Worm (Caenorhabditis elegans) whole organism, late embryonic: Measurements from ENCODE around the gene spsb-2.

Source experiments
- C38D4.7 ChIP-seq: fragments of 200-800 bp; sonication (Bioruptor generic); optimal IDR thresholded peaks from 2 replicates; lab custom pipeline; 2018; ENCODE audit warnings: mild to moderate bottlenecking, missing genetic modification characterization, moderate library complexity, missing compliant biosample characterization
- K09A11.1 ChIP-seq: sonication (generic microtip); optimal IDR thresholded peaks from 2 replicates; lab custom pipeline; 2017; ENCODE audit warnings: antibody characterized with exemption, mild to moderate bottlenecking, missing genetic modification characterization, missing compliant biosample characterization; ENCODE audit not compliant: insufficient read depth
- T23F11.4 ChIP-seq: fragments of 200-800 bp; sonication (Bioruptor generic); optimal IDR thresholded peaks from 2 replicates; lab custom pipeline; 2018; ENCODE audit warnings: mild to moderate bottlenecking, missing genetic modification characterization, missing compliant biosample characterization
- ceh-14 ChIP-seq: sonication (generic microtip); optimal IDR thresholded peaks from 2 replicates; lab custom pipeline; 2016; ENCODE audit warnings: missing genotype, missing genetic modification characterization, missing compliant biosample characterization
- ceh-18 ChIP-seq: sonication (generic microtip); optimal IDR thresholded peaks from 2 replicates; lab custom pipeline; 2016; ENCODE audit warnings: missing genetic modification characterization, missing compliant biosample characterization
- ceh-22 ChIP-seq: sonication (generic microtip); optimal IDR thresholded peaks from 2 replicates; lab custom pipeline; 2017; ENCODE audit warnings: missing biosample characterization, missing genetic modification characterization
- ceh-24 ChIP-seq: sonication (generic microtip); optimal IDR thresholded peaks from 2 replicates; lab custom pipeline; 2016; ENCODE audit warnings: mild to moderate bottlenecking, missing genetic modification characterization, missing compliant biosample characterization
- ceh-30 ChIP-seq: fragments of 150-350 bp; optimal IDR thresholded peaks from 2 replicates; lab custom pipeline; 2014; ENCODE audit warnings: missing biosample characterization, missing genetic modification characterization
- ceh-34 ChIP-seq: sonication (generic microtip); optimal IDR thresholded peaks from 2 replicates; lab custom pipeline; 2016; ENCODE audit warnings: mild to moderate bottlenecking, missing genetic modification characterization, missing compliant biosample characterization
- ceh-45 ChIP-seq: fragments of 200-800 bp; sonication (Bioruptor generic); IDR thresholded peaks from 2 replicates; pipeline ENCODE4 v1.3.6; 2022; ENCODE audit warnings: missing genetic modification reagents, missing genetic modification characterization, missing compliant biosample characterization
- ceh-48 ChIP-seq: sonication (generic microtip); optimal IDR thresholded peaks from 2 replicates; lab custom pipeline; 2016; ENCODE audit warnings: missing genetic modification characterization, inconsistent platforms, missing compliant biosample characterization
- ceh-9 ChIP-seq: sonication (generic microtip); optimal IDR thresholded peaks from 2 replicates; lab custom pipeline; 2016; ENCODE audit warnings: mild to moderate bottlenecking, missing genetic modification characterization, inconsistent platforms, missing compliant biosample characterization
- elt-2 ChIP-seq: sonication (generic microtip); optimal IDR thresholded peaks from 2 replicates; lab custom pipeline; 2016; ENCODE audit warnings: missing genetic modification reagents, missing genetic modification characterization, missing compliant biosample characterization
- ets-4 ChIP-seq: sonication (generic microtip); optimal IDR thresholded peaks from 2 replicates; lab custom pipeline; 2016; ENCODE audit warnings: missing genetic modification characterization, missing compliant biosample characterization
- eyg-1 ChIP-seq: sonication (generic microtip); optimal IDR thresholded peaks from 2 replicates; lab custom pipeline; 2016; ENCODE audit warnings: missing genotype, missing genetic modification characterization, missing compliant biosample characterization
- fkh-10 ChIP-seq: fragments of 150-350 bp; optimal IDR thresholded peaks from 2 replicates; lab custom pipeline; 2014; ENCODE audit warnings: missing biosample characterization, missing genetic modification reagents, missing genetic modification characterization
- fkh-6 ChIP-seq: sonication (generic microtip); optimal IDR thresholded peaks from 2 replicates; lab custom pipeline; 2016; ENCODE audit warnings: missing genetic modification characterization, missing compliant biosample characterization
- gmeb-2 ChIP-seq: sonication (generic microtip); optimal IDR thresholded peaks from 2 replicates; lab custom pipeline; 2016; ENCODE audit warnings: missing genetic modification characterization, inconsistent platforms, missing compliant biosample characterization
- hlh-15 ChIP-seq: sonication (generic microtip); optimal IDR thresholded peaks from 2 replicates; lab custom pipeline; 2016; ENCODE audit warnings: missing genetic modification characterization, missing compliant biosample characterization
- hlh-6 ChIP-seq: sonication (generic microtip); optimal IDR thresholded peaks from 2 replicates; lab custom pipeline; 2016; ENCODE audit warnings: missing genotype, missing genetic modification characterization, missing compliant biosample characterization
- lim-6 ChIP-seq: sonication (generic microtip); optimal IDR thresholded peaks from 2 replicates; lab custom pipeline; 2016; ENCODE audit warnings: missing genetic modification characterization, missing compliant biosample characterization
- lin-11 ChIP-seq: fragments of 200-800 bp; sonication (Bioruptor generic); optimal IDR thresholded peaks from 2 replicates; lab custom pipeline; 2018; ENCODE audit warnings: mild to moderate bottlenecking, missing genetic modification characterization, missing compliant biosample characterization
- madf-2 ChIP-seq: sonication (generic microtip); optimal IDR thresholded peaks from 2 replicates; lab custom pipeline; 2017; ENCODE audit warnings: missing genetic modification characterization, missing compliant biosample characterization
- mec-3 ChIP-seq: sonication (generic microtip); optimal IDR thresholded peaks from 2 replicates; lab custom pipeline; 2016; ENCODE audit warnings: borderline replicate concordance, missing genetic modification characterization, missing compliant biosample characterization
- nfya-1 ChIP-seq: sonication (generic microtip); optimal IDR thresholded peaks from 2 replicates; lab custom pipeline; 2017; ENCODE audit warnings: missing genetic modification characterization, mild to moderate bottlenecking, missing compliant biosample characterization, antibody characterized with exemption, moderate library complexity
- nhr-11 ChIP-seq: fragments of 150-350 bp; optimal IDR thresholded peaks from 2 replicates; lab custom pipeline; 2014; ENCODE audit warnings: missing biosample characterization, missing genetic modification characterization
- odd-2 ChIP-seq: sonication (generic microtip); optimal IDR thresholded peaks from 2 replicates; lab custom pipeline; 2017; ENCODE audit warnings: antibody characterized with exemption, mild to moderate bottlenecking, missing genetic modification characterization, missing compliant biosample characterization
- pax-1 ChIP-seq: fragments of 150-350 bp; optimal IDR thresholded peaks from 2 replicates; lab custom pipeline; 2014; ENCODE audit warnings: missing biosample characterization, missing genetic modification characterization
- pha-4 ChIP-seq: fragments of 150-350 bp; optimal IDR thresholded peaks from 2 replicates; lab custom pipeline; 2018; ENCODE audit warnings: missing biosample characterization, missing genetic modification reagents, missing genetic modification characterization
- pros-1 ChIP-seq: fragments of 150-350 bp; optimal IDR thresholded peaks from 2 replicates; lab custom pipeline; 2014; ENCODE audit warnings: missing biosample characterization, missing genetic modification reagents, missing genetic modification characterization
- rnt-1 ChIP-seq: sonication (generic microtip); optimal IDR thresholded peaks from 2 replicates; lab custom pipeline; 2016; ENCODE audit warnings: missing genetic modification characterization, missing compliant biosample characterization
- sdc-2 ChIP-seq: sonication (generic microtip); optimal IDR thresholded peaks from 2 replicates; lab custom pipeline; 2016; ENCODE audit warnings: missing genotype, missing genetic modification characterization, missing compliant biosample characterization
- tbx-2 ChIP-seq: sonication (generic microtip); optimal IDR thresholded peaks from 2 replicates; lab custom pipeline; 2016; ENCODE audit warnings: missing genetic modification characterization, missing compliant biosample characterization
- tbx-7 ChIP-seq: sonication (generic microtip); optimal IDR thresholded peaks from 2 replicates; lab custom pipeline; 2016; ENCODE audit warnings: missing genotype, missing genetic modification characterization, missing compliant biosample characterization
- ttx-3 ChIP-seq: sonication (generic microtip); optimal IDR thresholded peaks from 2 replicates; lab custom pipeline; 2016; ENCODE audit warnings: missing genetic modification reagents, missing genetic modification characterization, missing compliant biosample characterization
- unc-3 ChIP-seq, 2 experiments: fragments of 200-800 bp in 1 of 2; sonication (Bioruptor generic) in 1 of 2; sonication (generic microtip) in 1 of 2; conservative IDR thresholded peaks in 1 of 2; optimal IDR thresholded peaks in 1 of 2; 2 replicates each; pipeline versions ENCODE4 v1.3.6 to Lab custom; 2016 to 2022; ENCODE audit warnings: missing compliant biosample characterization in 2 of 2, missing genetic modification characterization in 2 of 2, missing genetic modification reagents in 1 of 2

Gene spsb-2

DNA sequence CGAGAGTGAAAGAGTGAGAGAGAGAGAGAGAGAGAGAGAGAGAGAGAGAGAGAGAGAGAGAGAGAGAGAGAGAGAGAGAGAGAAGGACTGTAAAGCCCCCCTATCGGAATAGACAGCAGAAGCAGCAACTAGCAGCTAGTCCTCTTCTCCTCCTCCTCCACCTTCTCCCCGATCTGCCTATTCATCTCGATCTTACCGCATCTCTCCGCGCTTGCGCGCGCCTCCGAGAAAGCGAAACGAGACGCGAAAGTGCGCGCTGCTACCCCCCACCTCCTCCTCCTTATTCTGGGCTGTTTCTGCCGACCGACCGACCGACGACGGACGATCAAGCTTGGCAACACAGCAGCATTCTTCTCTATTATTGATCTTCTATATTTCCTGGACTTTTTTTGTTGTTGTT lies 12.2 kb upstream of the spsb-2 start (continued):
- TF ChIP-seq gmeb-2 (peak; percentile 28), ceh-48 (tag; lab: Kevin White, UChicago) (no peak), nhr-11 (no peak), rnt-1 (peak; percentile 51), tbx-7 (tag; lab: Kevin White, UChicago) (no peak), madf-2 (tag; lab: Kevin White, UChicago) (peak; percentile 22), elt-2 (tag; lab: Kevin White, UChicago) (no peak), tbx-2 (tag; lab: Kevin White, UChicago) (no peak), ceh-45 (GFP tag; lab: Robert Waterston, UW) (no peak), fkh-6 (tag; lab: Kevin White, UChicago) (no peak), lin-11 (tag; lab: Kevin White, UChicago) (no peak), ceh-18 (no peak), eyg-1 (tag; lab: Kevin White, UChicago) (no peak), ceh-22 (tag; lab: Kevin White, UChicago) (no peak), ceh-14 (tag; lab: Kevin White, UChicago) (no peak), hlh-15 (tag; lab: Kevin White, UChicago) (no peak), ceh-24 (no peak), hlh-6 (no peak), sdc-2 (tag; lab: Kevin White, UChicago) (no peak), T23F11.4 (peak; percentile 13), ets-4 (tag; lab: Kevin White, UChicago) (peak; percentile 24), K09A11.1 (tag; lab: Kevin White, UChicago) (no peak), unc-3 (GFP tag; conservative IDR thresholded peaks at IDR 0.05; lab: Robert Waterston, UW) (no peak), unc-3 (tag; optimal IDR thresholded peaks at IDR 0.05; lab: Kevin White, UChicago) (no peak), mec-3 (no peak), ttx-3 (no peak), pax-1 (no peak)
- TF ChIP-seq, all 69 proteins: peak for 11

DNA sequence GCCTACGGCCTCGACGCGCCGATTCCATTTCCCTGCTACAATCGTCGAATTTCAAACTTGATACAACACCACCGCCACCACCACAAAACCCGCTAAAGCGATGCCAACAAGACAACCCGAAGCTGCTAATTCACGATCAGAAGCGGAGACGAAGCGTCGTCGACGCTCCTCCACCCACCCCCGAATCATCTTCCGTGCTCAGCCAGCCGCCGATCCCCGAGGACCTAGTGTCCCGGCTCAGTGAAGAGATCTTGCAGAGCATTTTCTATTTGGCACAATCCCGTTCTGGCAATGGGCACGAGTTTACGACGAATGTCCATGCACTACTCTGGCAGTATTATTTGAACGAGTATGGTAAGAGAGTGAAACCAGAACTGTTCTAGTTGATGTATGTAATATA lies 11.5 kb upstream of the spsb-2 start:
- TF ChIP-seq mec-3 = no peak
- no peak for TF ChIP-seq pha-4 (tag; lab: Kevin White, UChicago)
- no peak for TF ChIP-seq rnt-1
- no peak for TF ChIP-seq lin-11 (tag; lab: Kevin White, UChicago)
- no peak for TF ChIP-seq nhr-11
- TF ChIP-seq ceh-48 (tag; lab: Kevin White, UChicago) = no peak
- TF ChIP-seq tbx-2 (tag; lab: Kevin White, UChicago) = no peak
- TF ChIP-seq fkh-10 (GFP tag; lab: Kevin White, UChicago) = no peak
- TF ChIP-seq ceh-30 = no peak
- TF ChIP-seq odd-2 (tag; lab: Kevin White, UChicago) = no peak

ce11 chrII:15219033-15219432 lies 11.1 kb upstream of the spsb-2 start:
- no peak for TF ChIP-seq pros-1 (tag; lab: Kevin White, UChicago)
- no peak for TF ChIP-seq lim-6 (tag; lab: Kevin White, UChicago)
- TF ChIP-seq ceh-30 = no peak
- TF ChIP-seq nfya-1 (tag; lab: Kevin White, UChicago) = no peak
- TF ChIP-seq ceh-9 = no peak
- TF ChIP-seq ceh-34 (tag; lab: Kevin White, UChicago) = no peak

- TF ChIP-seq C38D4.7 (no peak), sdc-2 (tag; lab: Kevin White, UChicago) (no peak), ceh-24 (no peak)
These were observed 10.0 kb upstream of the spsb-2 start for ce11 chrII:15220116-15220515.

- TF ChIP-seq hlh-6 = peak; percentile 1
- TF ChIP-seq ets-4 (tag; lab: Kevin White, UChicago) = no peak
- TF ChIP-seq tbx-2 (tag; lab: Kevin White, UChicago) = no peak
These were observed 4.0 kb upstream of the spsb-2 start for ce11 chrII:15226186-15226585.
